Worm (Caenorhabditis elegans): ENCODE measurements around the gene vps-18.

The vps-18 gene

ce11 chrII:4489288-4489687, 28.4 kb downstream of the vps-18 start, which contains the start of gene T05C1.3:
Gene T05C1.3 (minus strand): TSS chrII:4489388.
- TF ChIP-seq fos-1 (tag; optimal IDR thresholded peaks at IDR 0.05): no peak

ce11 chrII:4490729-4491128, 29.8 kb downstream of the vps-18 start, which contains the start of gene T05C1.5:
Gene T05C1.5 (minus strand): TSS chrII:4490829.
- TF ChIP-seq ztf-11 (tag; optimal IDR thresholded peaks at IDR 0.05) (no peak), mab-9 (GFP tag; IDR thresholded peaks at IDR 0.05) (no peak), lir-3 (tag; optimal IDR thresholded peaks at IDR 0.05; ENCODE audit: poor library complexity) (no peak), nhr-11 (tag; optimal IDR thresholded peaks at IDR 0.05) (no peak), nhr-20 (tag; optimal IDR thresholded peaks at IDR 0.05) (no peak), hlh-4 (tag; optimal IDR thresholded peaks at IDR 0.05) (no peak), ceh-88 (GFP tag; IDR thresholded peaks at IDR 0.05) (no peak), nhr-47 (tag; optimal IDR thresholded peaks at IDR 0.05) (no peak), ets-5 (GFP tag; IDR thresholded peaks at IDR 0.05) (no peak), nhr-12 (tag; optimal IDR thresholded peaks at IDR 0.05) (no peak), ztf-4 (tag; optimal IDR thresholded peaks at IDR 0.05) (no peak)

ce11 chrII:4494532-4494931, 33.6 kb downstream of the vps-18 start:
- TF ChIP-seq skn-1 (tag; optimal IDR thresholded peaks at IDR 0.05) (no peak), efl-1 (optimal IDR thresholded peaks at IDR 0.05) (peak in 1 of 2 experiments; percentile 13), efl-1 (GFP tag; optimal IDR thresholded peaks at IDR 0.05 in 1 of 2) (no peak), nhr-28 (tag; optimal IDR thresholded peaks at IDR 0.05) (no peak), sox-4 (tag; optimal IDR thresholded peaks at IDR 0.05) (no peak), rnt-1 (tag; optimal IDR thresholded peaks at IDR 0.05) (peak; percentile 64), lin-14 (GFP tag; optimal IDR thresholded peaks at IDR 0.05) (peak; percentile 81), mef-2 (tag; optimal IDR thresholded peaks at IDR 0.05) (peak; percentile 52), snu-23 (GFP tag; optimal IDR thresholded peaks at IDR 0.05) (peak; percentile 27), ceh-90 (tag; optimal IDR thresholded peaks at IDR 0.05) (no peak), Y116A8C.19 (tag; optimal IDR thresholded peaks at IDR 0.05; ENCODE audit: borderline replicate concordance) (no peak), fkh-4 (tag; optimal IDR thresholded peaks at IDR 0.05; ENCODE audit: borderline replicate concordance) (no peak), nhr-19 (GFP tag; conservative IDR thresholded peaks at IDR 0.05) (peak; percentile 29; the same call in 1 of the 2 replicates), lsy-2 (tag; optimal IDR thresholded peaks at IDR 0.05) (peak; percentile 24 to 49), ceh-88 (GFP tag; IDR thresholded peaks at IDR 0.05) (no peak), ama-1 (optimal IDR thresholded peaks at IDR 0.05) (no peak), unc-130 (tag; optimal IDR thresholded peaks at IDR 0.05) (no peak), pax-3 (tag; optimal IDR thresholded peaks at IDR 0.05) (no peak), nhr-71 (tag; optimal IDR thresholded peaks at IDR 0.05) (peak; percentile 78), nhr-20 (tag; optimal IDR thresholded peaks at IDR 0.05) (peak; percentile 35), fkh-10 (GFP tag; optimal IDR thresholded peaks at IDR 0.05) (no peak), F16B12.6 (tag; optimal IDR thresholded peaks at IDR 0.05) (no peak), ztf-11 (tag; optimal IDR thresholded peaks at IDR 0.05) (no peak), lin-13 (GFP tag; optimal IDR thresholded peaks at IDR 0.05) (peak; percentile 5), lin-39 (tag; optimal IDR thresholded peaks at IDR 0.05) (peak; percentile 38), fkh-8 (tag; optimal IDR thresholded peaks at IDR 0.05) (no peak)

ce11 chrII:4495844-4496243, 34.9 kb downstream of the vps-18 start:
- TF ChIP-seq unc-98 (GFP tag; IDR thresholded peaks at IDR 0.05): no peak
- peak; percentile 13 for TF ChIP-seq elt-2 (tag; optimal IDR thresholded peaks at IDR 0.05)
- no peak for TF ChIP-seq ceh-88 (GFP tag; IDR thresholded peaks at IDR 0.05)
- no peak for TF ChIP-seq nhr-12 (tag; optimal IDR thresholded peaks at IDR 0.05)
- no peak for TF ChIP-seq lin-39 (tag; optimal IDR thresholded peaks at IDR 0.05)
